Fruit fly (Drosophila melanogaster): ENCODE data around the gene CG6763.
A peak's percentile ranks its signal among the peaks of the same experiment; 100 is the strongest.

Gene CG6763

dm6 chr3R:23331280-23331679 is 47.5 kb downstream of the CG6763 start (continued):
- TF ChIP-seq pb (GFP tag; optimal IDR thresholded peaks at IDR 0.05), result peak; percentile 13
- no peak for TF ChIP-seq Abd-B (GFP tag; optimal IDR thresholded peaks at IDR 0.05)
- TF ChIP-seq CG13296 (GFP tag; optimal IDR thresholded peaks at IDR 0.05), result peak; percentile 45
- peak; percentile 37 for TF ChIP-seq CG13624 (GFP tag; optimal IDR thresholded peaks at IDR 0.05)
- no peak for TF ChIP-seq mld (GFP tag; IDR thresholded peaks at IDR 0.05; ENCODE audit: partially characterized antibody)
- peak; percentile 47 for TF ChIP-seq shn (GFP tag; optimal IDR thresholded peaks at IDR 0.05)
- TF ChIP-seq HmgD (GFP tag; optimal IDR thresholded peaks at IDR 0.05), result no peak
- TF ChIP-seq scrt (GFP tag; optimal IDR thresholded peaks at IDR 0.05), result peak; percentile 18
- TF ChIP-seq CG15479 (GFP tag; optimal IDR thresholded peaks at IDR 0.05), result no peak
- TF ChIP-seq CG12391 (tag; optimal IDR thresholded peaks at IDR 0.05), result peak; percentile 43
- TF ChIP-seq kay (GFP tag; optimal IDR thresholded peaks at IDR 0.05), result no peak

dm6 chr3R:23331865-23332367 is 48.1 kb downstream of the CG6763 start:
- TF ChIP-seq seq (GFP tag; IDR thresholded peaks at IDR 0.05) (no peak), Med (GFP tag) (peak; percentile 84), Neu2 (GFP tag; optimal IDR thresholded peaks at IDR 0.05; ENCODE audit: borderline replicate concordance) (no peak), CG17612 (GFP tag; IDR thresholded peaks at IDR 0.05) (no peak), CG6654 (GFP tag; optimal IDR thresholded peaks at IDR 0.05) (no peak), lab (GFP tag; optimal IDR thresholded peaks at IDR 0.05) (peak; percentile 39), CG17359 (tag; optimal IDR thresholded peaks at IDR 0.05) (no peak), sens (GFP tag) (peak; percentile 26), gsb-n (tag; optimal IDR thresholded peaks at IDR 0.05) (no peak), CG2889 (GFP tag; IDR thresholded peaks at IDR 0.05) (0 out of 3 replicates have a peak, but pooled peaks have one; percentile 32), HLH54F (GFP tag; optimal IDR thresholded peaks at IDR 0.05) (no peak), Dfd (GFP tag; optimal IDR thresholded peaks at IDR 0.05) (no peak), insv (GFP tag; optimal IDR thresholded peaks at IDR 0.05) (no peak), D (optimal IDR thresholded peaks at IDR 0.05) (no peak), D (GFP tag; optimal IDR thresholded peaks at IDR 0.05) (no peak), hkb (optimal IDR thresholded peaks at IDR 0.05) (peak; percentile 86), hkb (GFP tag; IDR thresholded peaks at IDR 0.05) (no peak), CG8944 (GFP tag; optimal IDR thresholded peaks at IDR 0.05) (peak; percentile 2), gem (tag; optimal IDR thresholded peaks at IDR 0.05) (peak; percentile 28), crol (GFP tag; IDR thresholded peaks at IDR 0.05) (peak; percentile 69), CG1529 (GFP tag; optimal IDR thresholded peaks at IDR 0.05) (no peak), lov (optimal IDR thresholded peaks at IDR 0.05) (no peak), lov (GFP tag; IDR thresholded peaks at IDR 0.05) (no peak), gro (GFP tag; optimal IDR thresholded peaks at IDR 0.05) (no peak), Kr (GFP tag; optimal IDR thresholded peaks at IDR 0.05) (no peak), CHES-1-like (GFP tag; optimal IDR thresholded peaks at IDR 0.05) (no peak), Ptx1 (GFP tag; IDR thresholded peaks at IDR 0.05) (peak; percentile 42), p53 (GFP tag; optimal IDR thresholded peaks at IDR 0.05) (no peak), GATAe (GFP tag; conservative IDR thresholded peaks at IDR 0.05) (peak; percentile 88), vnd (GFP tag; IDR thresholded peaks at IDR 0.05; ENCODE audit: partially characterized antibody) (0 out of 3 replicates have a peak, but pooled peaks have one; percentile 45), CG16779 (GFP tag; IDR thresholded peaks at IDR 0.05) (0 out of 2 replicates have a peak, but pooled peaks have one; percentile 39), Sox102F (GFP tag; optimal IDR thresholded peaks at IDR 0.05) (no peak), Taf1 (GFP tag; IDR thresholded peaks at IDR 0.05) (no peak), lmd (GFP tag; IDR thresholded peaks at IDR 0.05) (peak; percentile 42), dysf (GFP tag; IDR thresholded peaks at IDR 0.05) (no peak), B-H2 (GFP tag; optimal IDR thresholded peaks at IDR 0.05) (no peak), CG1792 (GFP tag; optimal IDR thresholded peaks at IDR 0.05) (no peak), HLH3B (GFP tag; IDR thresholded peaks at IDR 0.05) (peak; percentile 17; the same call in 1 of the 2 replicates), run (tag; optimal IDR thresholded peaks at IDR 0.05) (no peak), rib (GFP tag; IDR thresholded peaks at IDR 0.05) (peak; percentile 53; the same call in 1 of the 2 replicates), D19A (tag; optimal IDR thresholded peaks at IDR 0.05) (peak; percentile 95)

Measured in whole organism, embryonic.